Fruit fly (Drosophila melanogaster): ENCODE data around the gene CG15042.

DNA sequence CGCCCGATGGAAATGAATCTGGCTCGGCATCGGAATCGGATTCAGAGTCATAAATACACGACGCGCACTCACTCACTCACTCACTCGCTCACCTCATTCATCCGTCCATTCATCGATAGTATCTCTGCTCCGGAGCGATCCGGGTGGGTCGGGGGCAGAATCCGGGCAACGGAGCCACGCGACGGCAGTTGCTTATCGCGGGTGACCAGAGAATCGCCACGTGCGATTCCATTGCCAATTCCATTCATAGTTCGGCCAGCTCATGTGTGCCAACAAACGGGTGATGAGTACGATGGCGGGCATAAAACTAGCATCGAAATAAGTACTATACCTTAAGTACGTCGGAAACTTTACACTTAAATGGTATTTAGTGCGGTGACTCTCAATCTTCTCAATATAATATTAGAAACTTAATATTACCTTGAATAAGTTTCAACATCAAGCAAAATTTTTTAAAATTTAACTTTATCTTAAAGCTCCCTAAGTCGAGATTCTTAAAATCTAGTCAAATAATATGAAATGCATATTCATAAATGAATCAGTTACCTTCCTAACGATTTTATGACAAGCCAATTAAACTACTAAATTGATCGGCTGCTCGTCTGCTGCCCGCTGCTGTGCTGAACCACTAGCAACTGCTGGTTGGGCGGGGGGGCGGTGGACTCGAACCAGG lies 3.3 kb downstream of the CG15042 start:
- TF ChIP-seq Dfd (GFP tag; optimal IDR thresholded peaks at IDR 0.05) = no peak
- TF ChIP-seq crol (GFP tag; IDR thresholded peaks at IDR 0.05) = 0 out of 2 replicates have a peak, but pooled peaks have one; percentile 10
- TF ChIP-seq pum (GFP tag; optimal IDR thresholded peaks at IDR 0.05) = no peak
- TF ChIP-seq slbo (GFP tag; IDR thresholded peaks at IDR 0.05) = no peak
- no peak for TF ChIP-seq trh (GFP tag; optimal IDR thresholded peaks at IDR 0.05)
- TF ChIP-seq grau (tag; optimal IDR thresholded peaks at IDR 0.05) = peak; percentile 47
- TF ChIP-seq CG6765 (GFP tag; optimal IDR thresholded peaks at IDR 0.05) = no peak
- no peak for TF ChIP-seq Scr (GFP tag; IDR thresholded peaks at IDR 0.05; ENCODE audit: partially characterized antibody)
- TF ChIP-seq Mrtf (GFP tag; IDR thresholded peaks at IDR 0.05) = no peak
- no peak for TF ChIP-seq Ravus (GFP tag; IDR thresholded peaks at IDR 0.05)
